Worm (Caenorhabditis elegans) whole organism, L1 larva: Measurements from ENCODE around the gene C06A8.6.

Source experiments
- C04F5.9 ChIP-seq: sonication (generic microtip); optimal IDR thresholded peaks from 2 replicates; lab custom pipeline; 2016; ENCODE audit warnings: missing genetic modification characterization, missing compliant biosample characterization
- C16A3.4 ChIP-seq: fragments of 150-350 bp; optimal IDR thresholded peaks from 2 replicates; lab custom pipeline; 2014; ENCODE audit warnings: missing biosample characterization, missing genetic modification characterization
- C34B4.2 ChIP-seq: sonication (generic microtip); optimal IDR thresholded peaks from 2 replicates; lab custom pipeline; 2017; ENCODE audit warnings: mild to moderate bottlenecking, missing genetic modification characterization, missing compliant biosample characterization
- F16B12.6 ChIP-seq: fragments of 150-350 bp; optimal IDR thresholded peaks from 2 replicates; lab custom pipeline; 2014; ENCODE audit warnings: missing biosample characterization, missing genetic modification characterization
- Y116A8C.19 ChIP-seq: sonication (generic microtip); optimal IDR thresholded peaks from 2 replicates; lab custom pipeline; 2016; ENCODE audit warnings: missing compliant biosample characterization, missing genetic modification characterization, borderline replicate concordance
- aha-1 ChIP-seq: fragments of 150-350 bp; optimal IDR thresholded peaks from 2 replicates; lab custom pipeline; 2014; ENCODE audit warnings: missing biosample characterization, missing genetic modification characterization
- ama-1 ChIP-seq: fragments of 150-350 bp; optimal IDR thresholded peaks from 2 replicates; lab custom pipeline; 2014
- blmp-1 ChIP-seq: fragments of 150-350 bp; optimal IDR thresholded peaks from 2 replicates; lab custom pipeline; 2014; ENCODE audit warnings: missing biosample characterization, missing genetic modification characterization
- ceh-63 ChIP-seq: fragments of 200-800 bp; sonication (Bioruptor generic); optimal IDR thresholded peaks from 2 replicates; lab custom pipeline; 2018; ENCODE audit warnings: mild to moderate bottlenecking, missing genetic modification characterization, missing compliant biosample characterization
- ceh-90 ChIP-seq: sonication (generic microtip); optimal IDR thresholded peaks from 2 replicates; lab custom pipeline; 2016; ENCODE audit warnings: missing genetic modification characterization, missing compliant biosample characterization
- dpl-1 ChIP-seq, 3 experiments: fragments of 150-350 bp in 2 of 3; sonication (generic microtip) in 1 of 3; optimal IDR thresholded peaks; 2 replicates each; lab custom pipeline; 2014 to 2017; ENCODE audit warnings: missing biosample characterization in 3 of 3, missing genetic modification characterization in 3 of 3, missing genetic modification reagents in 3 of 3
- efl-1 ChIP-seq, 4 experiments: fragments of 150-350 bp; optimal IDR thresholded peaks in 3 of 4; peaks in 1 of 4; 1 replicate in 1 of 4; 2 replicates in 3 of 4; lab custom pipeline; 2014; ENCODE audit warnings: missing biosample characterization in 2 of 4, missing genetic modification characterization in 2 of 4, missing genetic modification reagents in 2 of 4
- fkh-10 ChIP-seq: sonication (generic microtip); optimal IDR thresholded peaks from 2 replicates; lab custom pipeline; 2017; ENCODE audit warnings: missing biosample characterization, missing genetic modification reagents, missing genetic modification characterization
- fkh-8 ChIP-seq: sonication (generic microtip); optimal IDR thresholded peaks from 2 replicates; lab custom pipeline; 2016; ENCODE audit warnings: mild to moderate bottlenecking, missing genetic modification characterization, missing compliant biosample characterization
- hlh-4 ChIP-seq: sonication (generic microtip); optimal IDR thresholded peaks from 2 replicates; lab custom pipeline; 2016; ENCODE audit warnings: mild to moderate bottlenecking, missing genetic modification characterization, missing compliant biosample characterization
- hpl-2 ChIP-seq: fragments of 150-350 bp; optimal IDR thresholded peaks from 2 replicates; lab custom pipeline; 2014; ENCODE audit warnings: missing biosample characterization, missing genetic modification reagents, missing genetic modification characterization
- irx-1 ChIP-seq: sonication (generic microtip); optimal IDR thresholded peaks from 2 replicates; lab custom pipeline; 2016; ENCODE audit warnings: missing genetic modification characterization, missing compliant biosample characterization
- isw-1 ChIP-seq: fragments of 200-800 bp; sonication (Bioruptor generic); IDR thresholded peaks from 2 replicates; pipeline ENCODE4 v1.3.6; 2022; ENCODE audit warnings: missing genetic modification characterization, missing compliant biosample characterization
- jun-1 ChIP-seq: fragments of 150-350 bp; optimal IDR thresholded peaks from 2 replicates; lab custom pipeline; 2014; ENCODE audit warnings: missing biosample characterization, missing genetic modification reagents, missing genetic modification characterization
- lin-13 ChIP-seq: fragments of 150-350 bp; optimal IDR thresholded peaks from 2 replicates; lab custom pipeline; 2014; ENCODE audit warnings: missing biosample characterization, missing genetic modification reagents, missing genetic modification characterization
- lin-14 ChIP-seq: fragments of 200-800 bp; sonication (Bioruptor generic); optimal IDR thresholded peaks from 2 replicates; lab custom pipeline; 2018; ENCODE audit warnings: mild to moderate bottlenecking, missing genetic modification characterization, moderate library complexity, missing compliant biosample characterization
- lin-35 ChIP-seq, 2 experiments: fragments of 150-350 bp; optimal IDR thresholded peaks; 2 replicates each; lab custom pipeline; 2014; ENCODE audit warnings: missing biosample characterization in 2 of 2, missing genetic modification characterization in 2 of 2, missing genetic modification reagents in 2 of 2
- lin-39 ChIP-seq: fragments of 150-350 bp; optimal IDR thresholded peaks from 2 replicates; lab custom pipeline; 2014; ENCODE audit warnings: missing biosample characterization, missing genetic modification reagents, missing genetic modification characterization
- lsy-2 ChIP-seq, 2 experiments: fragments of 150-350 bp; optimal IDR thresholded peaks; 2 replicates each; lab custom pipeline; 2014; ENCODE audit warnings: missing biosample characterization in 2 of 2, missing genetic modification characterization in 2 of 2
- mep-1 ChIP-seq: fragments of 150-350 bp; optimal IDR thresholded peaks from 2 replicates; lab custom pipeline; 2014; ENCODE audit warnings: missing biosample characterization, missing genetic modification characterization
- nhr-12 ChIP-seq: sonication (generic microtip); optimal IDR thresholded peaks from 2 replicates; lab custom pipeline; 2017; ENCODE audit warnings: missing biosample characterization, missing genetic modification characterization
- nhr-19 ChIP-seq: fragments of 200-800 bp; sonication (Bioruptor generic); conservative IDR thresholded peaks from 2 replicates; pipeline ENCODE4 v1.3.6; 2022; ENCODE audit warnings: missing genetic modification characterization, missing compliant biosample characterization
- nhr-20 ChIP-seq: sonication (generic microtip); optimal IDR thresholded peaks from 2 replicates; lab custom pipeline; 2016; ENCODE audit warnings: mild to moderate bottlenecking, missing genetic modification characterization, missing compliant biosample characterization
- nhr-237 ChIP-seq: fragments of 150-350 bp; optimal IDR thresholded peaks from 2 replicates; lab custom pipeline; 2014; ENCODE audit warnings: missing biosample characterization, missing genetic modification characterization
- nhr-28 ChIP-seq: fragments of 150-350 bp; optimal IDR thresholded peaks from 2 replicates; lab custom pipeline; 2014; ENCODE audit warnings: missing biosample characterization, missing genetic modification characterization
- nhr-47 ChIP-seq: sonication (generic microtip); optimal IDR thresholded peaks from 2 replicates; lab custom pipeline; 2016; ENCODE audit warnings: mild to moderate bottlenecking, missing genetic modification characterization, moderate library complexity, missing compliant biosample characterization
- nhr-71 ChIP-seq: sonication (generic microtip); optimal IDR thresholded peaks from 2 replicates; lab custom pipeline; 2016; ENCODE audit warnings: mild to moderate bottlenecking, missing genetic modification characterization, moderate library complexity, missing compliant biosample characterization
- nhr-84 ChIP-seq: sonication (generic microtip); optimal IDR thresholded peaks from 2 replicates; lab custom pipeline; 2017; ENCODE audit warnings: missing biosample characterization, missing genetic modification characterization
- nhr-90 ChIP-seq: sonication (generic microtip); optimal IDR thresholded peaks from 2 replicates; lab custom pipeline; 2016; ENCODE audit warnings: mild to moderate bottlenecking, missing genetic modification characterization, missing compliant biosample characterization; ENCODE audit not compliant: poor library complexity
- pag-3 ChIP-seq: sonication (generic microtip); optimal IDR thresholded peaks from 2 replicates; lab custom pipeline; 2017; ENCODE audit warnings: missing genetic modification characterization, mild to moderate bottlenecking, missing compliant biosample characterization, antibody characterized with exemption, borderline replicate concordance; ENCODE audit not compliant: insufficient read depth
- snpc-4 ChIP-seq: fragments of 150-350 bp; optimal IDR thresholded peaks from 2 replicates; lab custom pipeline; 2014; ENCODE audit warnings: missing biosample characterization, missing genetic modification characterization
- snu-23 ChIP-seq: sonication (generic microtip); optimal IDR thresholded peaks from 2 replicates; lab custom pipeline; 2016; ENCODE audit warnings: missing genetic modification characterization, missing compliant biosample characterization
- sup-37 ChIP-seq: fragments of 200-800 bp; sonication (Bioruptor generic); optimal IDR thresholded peaks from 2 replicates; lab custom pipeline; 2018; ENCODE audit warnings: mild to moderate bottlenecking, missing genetic modification characterization, missing compliant biosample characterization
- tbx-2 ChIP-seq: sonication (generic microtip); optimal IDR thresholded peaks from 2 replicates; lab custom pipeline; 2016; ENCODE audit warnings: missing genetic modification characterization, missing compliant biosample characterization
- unc-130 ChIP-seq: fragments of 150-350 bp; optimal IDR thresholded peaks from 2 replicates; lab custom pipeline; 2017; ENCODE audit warnings: missing biosample characterization, missing genetic modification characterization, inconsistent platforms
- unc-62 ChIP-seq: fragments of 150-350 bp; optimal IDR thresholded peaks from 2 replicates; lab custom pipeline; 2014; ENCODE audit warnings: missing biosample characterization, missing genetic modification reagents, missing genetic modification characterization
- vab-15 ChIP-seq: sonication (generic microtip); optimal IDR thresholded peaks from 2 replicates; lab custom pipeline; 2017; ENCODE audit warnings: missing genotype, mild to moderate bottlenecking, missing genetic modification characterization, missing compliant biosample characterization
- xbp-1 ChIP-seq: sonication (generic microtip); optimal IDR thresholded peaks from 2 replicates; lab custom pipeline; 2016; ENCODE audit warnings: missing genetic modification characterization, missing compliant biosample characterization
- zag-1 ChIP-seq: fragments of 150-350 bp; optimal IDR thresholded peaks from 2 replicates; lab custom pipeline; 2014; ENCODE audit warnings: missing biosample characterization, missing genetic modification characterization
- zip-4 ChIP-seq: fragments of 200-800 bp; sonication (Bioruptor generic); optimal IDR thresholded peaks from 2 replicates; lab custom pipeline; 2018; ENCODE audit warnings: mild to moderate bottlenecking, missing genetic modification characterization, moderate library complexity, missing compliant biosample characterization
- ztf-11 ChIP-seq, 2 experiments: sonication (generic microtip); optimal IDR thresholded peaks; 2 replicates each; lab custom pipeline; 2016 to 2017; ENCODE audit warnings: missing genetic modification characterization in 2 of 2, missing biosample characterization in 1 of 2, missing compliant biosample characterization in 1 of 2

Gene C06A8.6

DNA sequence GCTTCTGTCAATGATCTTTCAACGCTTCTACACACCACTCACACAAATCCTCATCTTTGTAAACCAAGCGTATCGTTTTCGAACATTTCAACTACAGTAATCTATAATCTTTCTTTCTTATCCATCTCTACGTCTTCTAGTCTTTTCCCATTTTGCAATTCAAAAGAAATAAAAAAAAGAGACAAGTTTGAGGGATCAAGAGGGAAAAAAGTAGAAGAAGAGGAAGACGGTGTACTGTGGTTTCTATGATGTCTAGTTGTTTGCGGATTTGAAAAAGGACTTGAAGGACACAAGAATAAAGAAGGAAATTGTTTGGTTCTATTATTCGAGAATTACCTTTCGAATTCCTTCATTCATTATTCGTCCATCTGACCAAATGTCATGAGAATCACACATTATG lies 20.2 kb downstream of the C06A8.6 start (continued):
- no peak for TF ChIP-seq ceh-63 (GFP tag; lab: Kevin White, UChicago)
- no peak for TF ChIP-seq dpl-1 (GFP tag; optimal IDR thresholded peaks at IDR 0.05; lab: Kevin White, UChicago)
- TF ChIP-seq vab-15 (tag; lab: Kevin White, UChicago): no peak
- TF ChIP-seq ztf-11 (tag; optimal IDR thresholded peaks at IDR 0.05; lab: Kevin White, UChicago): no peak
- TF ChIP-seq nhr-19 (GFP tag; lab: Robert Waterston, UW): no peak
- TF ChIP-seq efl-1 (optimal IDR thresholded peaks at IDR 0.05; lab: Kevin White, UChicago): no peak
- no peak for TF ChIP-seq efl-1 (GFP tag; optimal IDR thresholded peaks at IDR 0.05 in 1 of 2; lab: Kevin White, UChicago)
- TF ChIP-seq mep-1 (tag; lab: Kevin White, UChicago): peak; percentile 50
- no peak for TF ChIP-seq pag-3 (tag; lab: Kevin White, UChicago)
- no peak for TF ChIP-seq snpc-4 (tag; lab: Kevin White, UChicago)
- no peak for TF ChIP-seq nhr-237 (tag; lab: Kevin White, UChicago)
- TF ChIP-seq fkh-10: no peak
- TF ChIP-seq lin-35 (GFP tag; optimal IDR thresholded peaks at IDR 0.05; lab: Kevin White, UChicago): no peak
- TF ChIP-seq lin-39: no peak
- TF ChIP-seq lin-13 (GFP tag; lab: Kevin White, UChicago): no peak
- TF ChIP-seq sup-37 (GFP tag; lab: Kevin White, UChicago): no peak
- TF ChIP-seq F16B12.6 (tag; lab: Kevin White, UChicago): no peak
- no peak for TF ChIP-seq nhr-84 (tag; lab: Kevin White, UChicago)
- TF ChIP-seq xbp-1 (tag; lab: Kevin White, UChicago): no peak
- peak; percentile 26 for TF ChIP-seq nhr-20

DNA sequence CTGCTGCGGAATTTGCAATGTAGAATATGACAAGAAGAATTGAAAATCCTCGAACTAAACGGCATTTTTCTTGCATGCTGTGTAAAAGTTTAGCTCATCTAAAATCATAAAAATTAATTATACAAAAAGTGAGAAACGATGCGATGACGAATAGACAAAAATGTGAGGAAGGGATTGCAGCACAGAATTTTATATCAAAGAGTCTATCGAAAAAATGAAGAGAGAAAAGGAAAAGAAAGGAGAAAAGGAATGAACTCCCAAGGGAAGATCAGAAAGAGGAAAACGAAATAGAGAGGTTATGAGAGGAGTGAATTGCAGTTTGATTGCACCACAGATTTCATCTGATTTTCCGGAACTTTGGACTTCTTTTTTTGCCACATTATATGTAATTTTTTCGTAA lies 21.9 kb downstream of the C06A8.6 start, which contains the start of gene glr-4:
Gene glr-4, minus strand, starts transcription at position 101 of the 400 bp plus-strand sequence.
- TF ChIP-seq zip-4: no peak
- no peak for TF ChIP-seq lsy-2 (tag; optimal IDR thresholded peaks at IDR 0.05; lab: Kevin White, UChicago)
- TF ChIP-seq C16A3.4 (tag; lab: Kevin White, UChicago): no peak
- TF ChIP-seq nhr-71: no peak
- no peak for TF ChIP-seq unc-62 (GFP tag; lab: Kevin White, UChicago)
- TF ChIP-seq irx-1: no peak
- TF ChIP-seq ceh-90 (tag; lab: Kevin White, UChicago): no peak
- TF ChIP-seq blmp-1 (tag; lab: Kevin White, UChicago): no peak
- no peak for TF ChIP-seq F16B12.6 (tag; lab: Kevin White, UChicago)
- no peak for TF ChIP-seq nhr-28 (tag; lab: Kevin White, UChicago)
- no peak for TF ChIP-seq fkh-8
- TF ChIP-seq Y116A8C.19 (tag; lab: Kevin White, UChicago): no peak
- TF ChIP-seq nhr-90 (tag; lab: Kevin White, UChicago): no peak

DNA sequence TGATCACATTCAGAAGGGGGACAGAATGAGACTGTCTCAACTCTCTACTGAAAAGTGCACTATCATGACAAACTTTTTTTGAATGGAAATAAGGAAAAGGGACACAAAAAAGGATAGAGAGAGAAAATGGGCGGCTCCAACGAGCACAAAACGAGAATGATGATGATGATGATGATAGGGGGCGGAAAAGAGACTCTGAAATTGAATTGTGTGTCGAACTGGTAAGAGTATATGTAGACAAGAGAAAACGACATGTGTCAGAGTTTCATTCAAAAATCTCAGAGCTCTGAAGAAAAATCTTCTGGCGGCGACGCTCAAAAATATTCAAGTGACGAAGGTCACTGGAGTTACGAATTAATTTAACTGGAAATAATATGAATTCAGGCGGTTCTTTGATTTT lies 23.0 kb downstream of the C06A8.6 start:
- peak; percentile 48 for TF ChIP-seq lin-14
- peak; percentile 47 for TF ChIP-seq fkh-10
- no peak for TF ChIP-seq ama-1 (lab: Kevin White, UChicago)

DNA sequence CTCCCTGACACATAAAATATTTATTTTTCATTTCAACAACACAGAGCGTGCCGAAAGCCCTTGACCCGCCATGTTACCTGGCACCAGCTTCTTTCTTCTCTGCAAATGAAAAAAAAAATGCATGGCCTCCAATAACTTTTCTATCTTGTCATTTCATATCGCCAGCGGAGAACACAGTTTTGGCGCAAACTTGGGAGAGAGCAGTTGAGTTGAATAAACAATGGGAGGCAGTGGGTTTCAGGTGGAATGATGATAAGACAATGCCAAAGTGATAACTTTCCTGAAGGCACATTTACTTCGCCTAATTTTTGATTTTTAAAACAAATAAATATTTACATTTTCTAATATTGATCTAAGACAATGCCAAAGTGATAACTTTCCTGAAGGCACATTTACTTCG lies 29.0 kb downstream of the C06A8.6 start:
- TF ChIP-seq unc-130 (tag; lab: Kevin White, UChicago) (no peak), lin-39 (no peak), nhr-19 (GFP tag; lab: Robert Waterston, UW) (no peak), tbx-2 (tag; lab: Kevin White, UChicago) (no peak), zag-1 (no peak), nhr-47 (tag; lab: Kevin White, UChicago) (no peak), unc-62 (GFP tag; lab: Kevin White, UChicago) (no peak), lsy-2 (tag; optimal IDR thresholded peaks at IDR 0.05; lab: Kevin White, UChicago) (no peak), C04F5.9 (tag; lab: Kevin White, UChicago) (no peak), C34B4.2 (tag; lab: Kevin White, UChicago) (no peak), jun-1 (tag; lab: Kevin White, UChicago) (no peak), snu-23 (no peak), hlh-4 (tag; lab: Kevin White, UChicago) (no peak), hpl-2 (GFP tag; lab: Kevin White, UChicago) (no peak), fkh-10 (no peak), nhr-12 (tag; lab: Kevin White, UChicago) (no peak), irx-1 (no peak), aha-1 (tag; lab: Kevin White, UChicago) (no peak), isw-1 (GFP tag; lab: Robert Waterston, UW) (no peak), efl-1 (optimal IDR thresholded peaks at IDR 0.05; lab: Kevin White, UChicago) (no peak), efl-1 (GFP tag; optimal IDR thresholded peaks at IDR 0.05 in 1 of 2; lab: Kevin White, UChicago) (no peak)
